Fruit fly (Drosophila melanogaster) whole organism: ENCODE measurements around the gene CG3164.
A peak's percentile ranks its signal among the peaks of the same experiment; 100 is the strongest.

Experiments used
- CG8478 ChIP-seq: fragments of >200 bp; optimal IDR thresholded peaks from 2 replicates; lab custom pipeline; 2018; ENCODE audit warnings: inconsistent platforms
- Dll ChIP-seq: fragments of >200 bp; optimal IDR thresholded peaks from 2 replicates; lab custom pipeline; 2017
- EcR ChIP-seq, 2 experiments: fragments of >200 bp; optimal IDR thresholded peaks; 2 replicates each; lab custom pipeline; 2017; ENCODE audit warnings: missing biosample characterization in 2 of 2, missing genetic modification characterization in 2 of 2, missing genetic modification reagents in 2 of 2
- pan ChIP-seq: fragments of >200 bp; optimal IDR thresholded peaks from 2 replicates; lab custom pipeline; 2017
- psq ChIP-seq: fragments of >200 bp; optimal IDR thresholded peaks from 2 replicates; lab custom pipeline; 2017
- usp ChIP-seq: fragments of >200 bp; optimal IDR thresholded peaks from 2 replicates; lab custom pipeline; 2017; ENCODE audit warnings: missing biosample characterization, missing genetic modification characterization, mixed read lengths

Gene CG3164

dm6 chr2L:130691-131090 lies at the start of gene CG3164:
TSS of gene CG3164 (minus strand) at chr2L:130791.
- TF ChIP-seq EcR (GFP tag; optimal IDR thresholded peaks at IDR 0.05; lab: Kevin White, UChicago) (no peak), pan (lab: Kevin White, UChicago) (no peak), psq (no peak), usp (GFP tag; lab: Kevin White, UChicago) (no peak), Dll (no peak), CG8478 (lab: Kevin White, UChicago) (no peak)

dm6 chr2L:179119-179518 lies 48.5 kb upstream of the CG3164 start:
- TF ChIP-seq EcR (GFP tag; optimal IDR thresholded peaks at IDR 0.05; lab: Kevin White, UChicago) (no peak), CG8478 (lab: Kevin White, UChicago) (no peak), psq (no peak), pan (lab: Kevin White, UChicago) (no peak), usp (GFP tag; lab: Kevin White, UChicago) (no peak)

dm6 chr2L:175727-176126 lies 45.1 kb upstream of the CG3164 start:
- TF ChIP-seq usp (GFP tag; lab: Kevin White, UChicago) (no peak), EcR (GFP tag; optimal IDR thresholded peaks at IDR 0.05; lab: Kevin White, UChicago) (no peak), pan (lab: Kevin White, UChicago) (no peak), CG8478 (lab: Kevin White, UChicago) (no peak), Dll (no peak), psq (no peak)

- TF ChIP-seq Dll (no peak), pan (lab: Kevin White, UChicago) (no peak), EcR (GFP tag; optimal IDR thresholded peaks at IDR 0.05; lab: Kevin White, UChicago) (no peak), CG8478 (lab: Kevin White, UChicago) (no peak), psq (no peak), usp (GFP tag; lab: Kevin White, UChicago) (no peak)
Observed at dm6 chr2L:171499-172250, 41.1 kb upstream of the CG3164 start.

dm6 chr2L:170383-170782 lies 39.8 kb upstream of the CG3164 start:
- TF ChIP-seq psq (no peak), CG8478 (lab: Kevin White, UChicago) (no peak), pan (lab: Kevin White, UChicago) (no peak)

- TF ChIP-seq usp (GFP tag; lab: Kevin White, UChicago) (no peak), psq (no peak), CG8478 (lab: Kevin White, UChicago) (no peak), Dll (no peak), EcR (GFP tag; optimal IDR thresholded peaks at IDR 0.05; lab: Kevin White, UChicago) (peak in 1 of 2 experiments; percentile 7)
Observed at dm6 chr2L:168270-168901, 37.8 kb upstream of the CG3164 start.

dm6 chr2L:166115-167069 lies 35.8 kb upstream of the CG3164 start:
- TF ChIP-seq usp (GFP tag; lab: Kevin White, UChicago) (no peak), pan (lab: Kevin White, UChicago) (no peak), Dll (no peak), EcR (GFP tag; optimal IDR thresholded peaks at IDR 0.05; lab: Kevin White, UChicago) (no peak), CG8478 (lab: Kevin White, UChicago) (no peak), psq (no peak)

- TF ChIP-seq psq (no peak), CG8478 (lab: Kevin White, UChicago) (no peak), Dll (no peak), pan (lab: Kevin White, UChicago) (no peak), usp (GFP tag; lab: Kevin White, UChicago) (no peak), EcR (GFP tag; optimal IDR thresholded peaks at IDR 0.05; lab: Kevin White, UChicago) (no peak)
Observed at dm6 chr2L:165253-165890, 34.8 kb upstream of the CG3164 start.

- TF ChIP-seq Dll = no peak
- no peak for TF ChIP-seq EcR (GFP tag; optimal IDR thresholded peaks at IDR 0.05; lab: Kevin White, UChicago)
- no peak for TF ChIP-seq usp (GFP tag; lab: Kevin White, UChicago)
- no peak for TF ChIP-seq psq
- TF ChIP-seq pan (lab: Kevin White, UChicago) = no peak
- TF ChIP-seq CG8478 (lab: Kevin White, UChicago) = no peak
Observed at dm6 chr2L:163229-163628, 32.6 kb upstream of the CG3164 start.

- TF ChIP-seq pan (lab: Kevin White, UChicago) = no peak
- TF ChIP-seq Dll = no peak
- TF ChIP-seq EcR (GFP tag; optimal IDR thresholded peaks at IDR 0.05; lab: Kevin White, UChicago) = no peak
- TF ChIP-seq psq = no peak
- TF ChIP-seq CG8478 (lab: Kevin White, UChicago) = no peak
- no peak for TF ChIP-seq usp (GFP tag; lab: Kevin White, UChicago)
Observed at dm6 chr2L:162208-162607, 31.6 kb upstream of the CG3164 start.
